Worm (Caenorhabditis elegans) whole organism, L4 larva: ENCODE data around the gene zip-9.
A peak's percentile ranks its signal among the peaks of the same experiment; 100 is the strongest.

ENCODE experiments used
- F10B5.3 ChIP-seq: sonication (generic microtip); optimal IDR thresholded peaks from 2 replicates; lab custom pipeline; 2016; ENCODE audit warnings: mild to moderate bottlenecking, missing genetic modification characterization, missing compliant biosample characterization
- F37D6.2 ChIP-seq: sonication (generic microtip); optimal IDR thresholded peaks from 2 replicates; lab custom pipeline; 2016; ENCODE audit warnings: mild to moderate bottlenecking, missing genetic modification characterization, missing compliant biosample characterization
- F44E2.7 ChIP-seq: fragments of 200-800 bp; sonication (Bioruptor generic); IDR thresholded peaks from 2 replicates; pipeline ENCODE4 v2.1.2; 2022; ENCODE audit warnings: missing genetic modification characterization, missing compliant biosample characterization
- T20F7.1 ChIP-seq: fragments of 200-800 bp; sonication (Bioruptor generic); optimal IDR thresholded peaks from 2 replicates; lab custom pipeline; 2018; ENCODE audit warnings: mild to moderate bottlenecking, missing genetic modification characterization, missing compliant biosample characterization
- T26A8.4 ChIP-seq: fragments of 200-800 bp; sonication (Bioruptor generic); IDR thresholded peaks from 2 replicates; pipeline ENCODE4 v1.3.6; 2022; ENCODE audit warnings: missing genetic modification characterization, missing compliant biosample characterization
- Y5F2A.4 ChIP-seq: fragments of 200-800 bp; sonication (Bioruptor generic); optimal IDR thresholded peaks from 2 replicates; lab custom pipeline; 2018; ENCODE audit warnings: mild to moderate bottlenecking, missing genetic modification characterization, missing compliant biosample characterization
- aha-1 ChIP-seq: fragments of 150-350 bp; peaks from one replicate; lab custom pipeline; 2014; ENCODE audit warnings: missing biosample characterization, missing genetic modification characterization
- aly-2 ChIP-seq: sonication (generic microtip); optimal IDR thresholded peaks from 2 replicates; lab custom pipeline; 2018; ENCODE audit warnings: missing biosample characterization, missing genetic modification characterization
- ama-1 ChIP-seq: fragments of 150-350 bp; optimal IDR thresholded peaks from 2 replicates; lab custom pipeline; 2014; ENCODE audit warnings: inconsistent platforms, mixed read lengths
- ceh-20 ChIP-seq: fragments of 200-800 bp; sonication (Bioruptor generic); IDR thresholded peaks from 2 replicates; pipeline ENCODE4 v1.3.6; 2022; ENCODE audit warnings: missing genetic modification reagents, missing genetic modification characterization, missing compliant biosample characterization
- ceh-28 ChIP-seq: fragments of 150-350 bp; optimal IDR thresholded peaks from 2 replicates; lab custom pipeline; 2014; ENCODE audit warnings: missing biosample characterization, missing genetic modification reagents, missing genetic modification characterization
- ceh-32 ChIP-seq: sonication (generic microtip); optimal IDR thresholded peaks from 2 replicates; lab custom pipeline; 2016; ENCODE audit warnings: mild to moderate bottlenecking, missing genetic modification characterization, missing compliant biosample characterization; ENCODE audit not compliant: poor library complexity
- ceh-44 ChIP-seq: fragments of 200-800 bp; sonication (Bioruptor generic); IDR thresholded peaks from 2 replicates; pipeline ENCODE4 v1.3.6; 2022; ENCODE audit warnings: missing genetic modification reagents, missing genetic modification characterization, missing compliant biosample characterization
- ces-1 ChIP-seq: fragments of 150-350 bp; sonication (generic microtip); optimal IDR thresholded peaks from 4 replicates; lab custom pipeline; 2014; ENCODE audit warnings: missing biosample characterization, missing genetic modification reagents, missing genetic modification characterization
- ctbp-1 ChIP-seq: fragments of 200-800 bp; sonication (Bioruptor generic); IDR thresholded peaks from 2 replicates; pipeline ENCODE4 v1.3.6; 2022; ENCODE audit warnings: missing genetic modification reagents, missing genetic modification characterization, missing compliant biosample characterization
- daf-16 ChIP-seq, 3 experiments: sonication (generic microtip); optimal IDR thresholded peaks; 2 replicates each; lab custom pipeline; 2016 to 2017; ENCODE audit warnings: missing genetic modification characterization in 3 of 3, missing genetic modification reagents in 3 of 3, mild to moderate bottlenecking in 2 of 3, missing compliant biosample characterization in 2 of 3, missing biosample characterization in 1 of 3, moderate library complexity in 1 of 3
- daf-8 ChIP-seq: fragments of 200-800 bp; sonication (Bioruptor generic); IDR thresholded peaks from 2 replicates; pipeline ENCODE4 v1.3.6; 2022; ENCODE audit warnings: missing genetic modification characterization, missing compliant biosample characterization
- dmd-8 ChIP-seq: fragments of 200-800 bp; sonication (Bioruptor generic); IDR thresholded peaks from 2 replicates; pipeline ENCODE4 v1.3.6; 2022; ENCODE audit warnings: missing genetic modification characterization, missing compliant biosample characterization
- dpl-1 ChIP-seq: fragments of 150-350 bp; optimal IDR thresholded peaks from 2 replicates; lab custom pipeline; 2014; ENCODE audit warnings: missing biosample characterization, missing genetic modification reagents, missing genetic modification characterization
- egl-27 ChIP-seq: sonication (generic microtip); optimal IDR thresholded peaks from 3 replicates; lab custom pipeline; 2017; ENCODE audit warnings: missing biosample characterization, missing genetic modification reagents, missing genetic modification characterization
- fkh-10 ChIP-seq: fragments of 150-350 bp; optimal IDR thresholded peaks from 2 replicates; lab custom pipeline; 2014; ENCODE audit warnings: missing biosample characterization, missing genetic modification reagents, missing genetic modification characterization
- fos-1 ChIP-seq: fragments of 150-350 bp; optimal IDR thresholded peaks from 2 replicates; lab custom pipeline; 2014; ENCODE audit warnings: missing biosample characterization, missing genetic modification characterization
- gei-8 ChIP-seq: fragments of 200-800 bp; sonication (Bioruptor generic); optimal IDR thresholded peaks from 2 replicates; lab custom pipeline; 2018; ENCODE audit warnings: mild to moderate bottlenecking, missing genetic modification characterization, missing compliant biosample characterization
- lim-7 ChIP-seq: fragments of 200-800 bp; sonication (Bioruptor generic); IDR thresholded peaks from 2 replicates; pipeline ENCODE4 v1.3.6; 2022; ENCODE audit warnings: missing genetic modification characterization, missing compliant biosample characterization
- lin-29 ChIP-seq: fragments of 200-800 bp; sonication (Bioruptor generic); IDR thresholded peaks from 2 replicates; pipeline ENCODE4 v1.3.6; 2022; ENCODE audit warnings: missing genetic modification reagents, missing genetic modification characterization, missing compliant biosample characterization
- lin-39 ChIP-seq: fragments of 150-350 bp; optimal IDR thresholded peaks from 2 replicates; lab custom pipeline; 2014; ENCODE audit warnings: missing biosample characterization, missing genetic modification reagents, missing genetic modification characterization
- lsy-2 ChIP-seq, 2 experiments: fragments of 150-350 bp in 1 of 2; sonication (generic microtip) in 1 of 2; optimal IDR thresholded peaks; 2 replicates each; lab custom pipeline; 2014 to 2017; ENCODE audit warnings: missing biosample characterization in 2 of 2, missing genetic modification characterization in 2 of 2
- madf-5 ChIP-seq, 2 experiments: fragments of 200-800 bp; sonication (Bioruptor generic); IDR thresholded peaks; 2 replicates each; pipeline ENCODE4 v1.3.6; 2022; ENCODE audit warnings: missing compliant biosample characterization in 2 of 2, missing genetic modification characterization in 2 of 2
- madf-9 ChIP-seq: fragments of 200-800 bp; sonication (Bioruptor generic); conservative IDR thresholded peaks from 2 replicates; pipeline ENCODE4 v1.3.6; 2022; ENCODE audit warnings: missing genetic modification reagents, missing genetic modification characterization, missing compliant biosample characterization
- mdl-1 ChIP-seq, 2 experiments: fragments of 150-350 bp in 1 of 2; sonication (generic microtip) in 1 of 2; optimal IDR thresholded peaks; 2 replicates each; lab custom pipeline; 2014 to 2017; ENCODE audit warnings: missing biosample characterization in 2 of 2, missing genetic modification characterization in 2 of 2
- mdt-29 ChIP-seq: fragments of 200-800 bp; sonication (Bioruptor generic); IDR thresholded peaks from 2 replicates; pipeline ENCODE4 v1.3.6; 2022; ENCODE audit warnings: missing genetic modification reagents, missing genetic modification characterization, missing compliant biosample characterization
- mes-2 ChIP-seq: sonication (generic microtip); optimal IDR thresholded peaks from 2 replicates; lab custom pipeline; 2016; ENCODE audit warnings: missing genotype, mild to moderate bottlenecking, missing genetic modification characterization, missing compliant biosample characterization; ENCODE audit not compliant: poor library complexity, severe bottlenecking
- mxl-2 ChIP-seq: fragments of 200-800 bp; sonication (Bioruptor generic); conservative IDR thresholded peaks from 2 replicates; pipeline ENCODE4 v1.3.6; 2022; ENCODE audit warnings: missing genetic modification reagents, missing genetic modification characterization, missing compliant biosample characterization
- mxl-3 ChIP-seq: fragments of 200-800 bp; sonication (Bioruptor generic); optimal IDR thresholded peaks from 2 replicates; lab custom pipeline; 2018; ENCODE audit warnings: mild to moderate bottlenecking, missing genetic modification characterization, missing compliant biosample characterization
- nhr-11 ChIP-seq: fragments of 150-350 bp; optimal IDR thresholded peaks from 2 replicates; lab custom pipeline; 2014; ENCODE audit warnings: missing biosample characterization, missing genetic modification characterization
- nhr-111 ChIP-seq: fragments of 200-800 bp; sonication (Bioruptor generic); optimal IDR thresholded peaks from 2 replicates; lab custom pipeline; 2018; ENCODE audit warnings: mild to moderate bottlenecking, missing genetic modification characterization, missing compliant biosample characterization
- nhr-28 ChIP-seq: fragments of 150-350 bp; optimal IDR thresholded peaks from 2 replicates; lab custom pipeline; 2014; ENCODE audit warnings: missing biosample characterization, missing genetic modification characterization
- nhr-42 ChIP-seq: fragments of 200-800 bp; sonication (Bioruptor generic); IDR thresholded peaks from 2 replicates; pipeline ENCODE4 v1.3.6; 2022; ENCODE audit warnings: missing genetic modification characterization, missing compliant biosample characterization
- nhr-48 ChIP-seq: sonication (generic microtip); optimal IDR thresholded peaks from 2 replicates; lab custom pipeline; 2016; ENCODE audit warnings: mild to moderate bottlenecking, missing genetic modification characterization, missing compliant biosample characterization
- nhr-76 ChIP-seq: fragments of 150-350 bp; optimal IDR thresholded peaks from 2 replicates; lab custom pipeline; 2014; ENCODE audit warnings: missing biosample characterization, missing genetic modification characterization
- pha-4 ChIP-seq, 2 experiments: fragments of 150-350 bp in 1 of 2; fragments of 200-800 bp in 1 of 2; sonication (Bioruptor generic) in 1 of 2; IDR thresholded peaks in 1 of 2; optimal IDR thresholded peaks in 1 of 2; 2 replicates each; pipeline versions ENCODE4 v1.3.6 to Lab custom; 2014 to 2022; ENCODE audit warnings: missing genetic modification characterization in 2 of 2, missing genetic modification reagents in 2 of 2, missing biosample characterization in 1 of 2, missing compliant biosample characterization in 1 of 2
- php-3 ChIP-seq: fragments of 200-800 bp; sonication (Bioruptor generic); IDR thresholded peaks from 2 replicates; pipeline ENCODE4 v1.3.6; 2022; ENCODE audit warnings: missing genetic modification reagents, missing genetic modification characterization, missing compliant biosample characterization
- skn-1 ChIP-seq: fragments of 150-350 bp; optimal IDR thresholded peaks from 2 replicates; lab custom pipeline; 2014; ENCODE audit warnings: missing biosample characterization, missing genetic modification characterization
- snpc-4 ChIP-seq: fragments of 150-350 bp; optimal IDR thresholded peaks from 2 replicates; lab custom pipeline; 2014; ENCODE audit warnings: missing biosample characterization, missing genetic modification characterization
- spr-3 ChIP-seq: fragments of 200-800 bp; sonication (Bioruptor generic); optimal IDR thresholded peaks from 2 replicates; lab custom pipeline; 2018; ENCODE audit warnings: mild to moderate bottlenecking, missing genetic modification characterization, missing compliant biosample characterization
- tag-97 ChIP-seq: fragments of 200-800 bp; sonication (Bioruptor generic); IDR thresholded peaks from 2 replicates; pipeline ENCODE4 v1.3.6; 2022; ENCODE audit warnings: missing genetic modification characterization, missing compliant biosample characterization
- tra-1 ChIP-seq: fragments of 200-800 bp; sonication (Bioruptor generic); IDR thresholded peaks from 2 replicates; pipeline ENCODE4 v1.3.6; 2022; ENCODE audit warnings: missing genetic modification reagents, missing genetic modification characterization, missing compliant biosample characterization
- unc-62 ChIP-seq, 3 experiments: fragments of 150-350 bp in 1 of 3; sonication (generic microtip); optimal IDR thresholded peaks in 2 of 3; peaks in 1 of 3; 1 replicate in 1 of 3; 2 replicates in 2 of 3; lab custom pipeline; 2014 to 2017; ENCODE audit warnings: missing biosample characterization in 3 of 3, missing genetic modification characterization in 3 of 3, missing genetic modification reagents in 3 of 3, missing genotype in 1 of 3
- vab-7 ChIP-seq: fragments of 200-800 bp; sonication (Bioruptor generic); IDR thresholded peaks from 2 replicates; pipeline ENCODE4 v1.3.6; 2022; ENCODE audit warnings: missing genetic modification reagents, missing genetic modification characterization, missing compliant biosample characterization
- zfp-2 ChIP-seq: sonication (generic microtip); optimal IDR thresholded peaks from 2 replicates; lab custom pipeline; 2016; ENCODE audit warnings: mild to moderate bottlenecking, missing genetic modification characterization, missing compliant biosample characterization
- zip-2 ChIP-seq: fragments of 150-350 bp; optimal IDR thresholded peaks from 2 replicates; lab custom pipeline; 2014; ENCODE audit warnings: missing biosample characterization, missing genetic modification characterization

zip-9 gene

DNA sequence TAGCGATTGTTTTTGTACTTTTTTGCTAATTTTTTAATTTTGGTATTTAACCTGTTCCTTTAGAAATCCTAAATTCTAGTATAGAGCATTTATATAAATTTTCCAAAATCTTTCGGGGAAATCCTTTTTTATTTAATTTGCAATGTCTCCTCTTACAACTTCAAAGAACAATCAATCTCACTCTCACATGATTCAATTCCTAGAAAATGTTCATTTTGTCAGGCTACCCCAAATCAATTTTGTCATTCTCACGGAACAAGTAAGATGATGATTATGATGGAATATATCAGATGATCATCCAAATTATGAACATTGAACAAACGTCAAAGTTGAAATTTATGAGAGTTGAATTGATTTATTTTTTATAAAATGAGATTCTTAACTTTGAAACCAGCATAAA is 5.0 kb upstream of the zip-9 start (continued):
- TF ChIP-seq pha-4 (GFP tag; IDR thresholded peaks at IDR 0.05; lab: Robert Waterston, UW) (no peak; the same call in 1 of the 2 replicates), pha-4 (tag; optimal IDR thresholded peaks at IDR 0.05; lab: Kevin White, UChicago) (no peak), F37D6.2 (no peak), spr-3 (GFP tag; lab: Kevin White, UChicago) (no peak), ceh-44 (no peak), skn-1 (no peak), dmd-8 (GFP tag; lab: Robert Waterston, UW) (no peak), gei-8 (GFP tag; lab: Kevin White, UChicago) (peak; percentile 43), ctbp-1 (GFP tag; lab: Robert Waterston, UW) (no peak), nhr-48 (no peak), nhr-76 (no peak), zip-2 (no peak), nhr-28 (tag; lab: Kevin White, UChicago) (peak; percentile 48), mdt-29 (GFP tag; lab: Robert Waterston, UW) (peak; percentile 31; the same call in 1 of the 2 replicates), lin-29 (GFP tag; lab: Robert Waterston, UW) (no peak), F44E2.7 (GFP tag; lab: Robert Waterston, UW) (no peak), lsy-2 (tag; optimal IDR thresholded peaks at IDR 0.05; lab: Kevin White, UChicago) (peak in 1 of 2 experiments; percentile 76), snpc-4 (tag; lab: Kevin White, UChicago) (no peak), fos-1 (tag; lab: Kevin White, UChicago) (no peak), ceh-20 (GFP tag; lab: Robert Waterston, UW) (peak; percentile 23; the same call in 1 of the 2 replicates), madf-5 (GFP tag; IDR thresholded peaks at IDR 0.05; lab: Robert Waterston, UW) (no peak), php-3 (GFP tag; lab: Robert Waterston, UW) (no peak), mxl-2 (GFP tag; lab: Robert Waterston, UW) (no peak), unc-62 (GFP tag; optimal IDR thresholded peaks at IDR 0.05 in 1 of 2; lab: Kevin White, UChicago) (peak in 1 of 2 experiments; percentile 66), unc-62 (tag; optimal IDR thresholded peaks at IDR 0.05; lab: Kevin White, UChicago) (no peak), fkh-10 (GFP tag; lab: Kevin White, UChicago) (peak; percentile 95), mdl-1 (tag; optimal IDR thresholded peaks at IDR 0.05; lab: Kevin White, UChicago) (peak in 1 of 2 experiments; percentile 29), tra-1 (no peak), ceh-32 (tag; lab: Kevin White, UChicago) (no peak), zfp-2 (no peak), lin-39 (tag; lab: Kevin White, UChicago) (no peak), F10B5.3 (tag; lab: Kevin White, UChicago) (no peak), T20F7.1 (GFP tag; lab: Kevin White, UChicago) (no peak), aha-1 (tag; lab: Kevin White, UChicago) (peak; percentile 30), dpl-1 (GFP tag; lab: Kevin White, UChicago) (no peak), mes-2 (no peak), ces-1 (peak; percentile 70), daf-16 (GFP tag; optimal IDR thresholded peaks at IDR 0.05; lab: Kevin White, UChicago) (no peak), daf-16 (tag; optimal IDR thresholded peaks at IDR 0.05; lab: Kevin White, UChicago) (peak; percentile 22), nhr-42 (GFP tag; lab: Robert Waterston, UW) (0 out of 2 replicates have a peak, but pooled peaks have one; percentile 16), aly-2 (tag; lab: Kevin White, UChicago) (no peak), Y5F2A.4 (GFP tag; lab: Kevin White, UChicago) (no peak), nhr-11 (peak; percentile 22), egl-27 (no peak), lim-7 (GFP tag; lab: Robert Waterston, UW) (no peak), vab-7 (no peak), nhr-111 (GFP tag; lab: Kevin White, UChicago) (no peak), daf-8 (GFP tag; lab: Robert Waterston, UW) (no peak), T26A8.4 (GFP tag; lab: Robert Waterston, UW) (peak; percentile 32; the same call in 1 of the 2 replicates), ama-1 (no peak), mxl-3 (GFP tag; lab: Kevin White, UChicago) (no peak), tag-97 (GFP tag; lab: Robert Waterston, UW) (no peak), madf-9 (GFP tag; lab: Robert Waterston, UW) (no peak), ceh-28 (tag; lab: Kevin White, UChicago) (no peak)
